Worm (Caenorhabditis elegans) whole organism, midembryonic: ENCODE measurements around the gene cyp-34A9.

Experiments used
- T22C8.4 ChIP-seq: fragments of 200-800 bp; sonication (Bioruptor generic); IDR thresholded peaks from 2 replicates; pipeline ENCODE4 v1.3.6; 2022; ENCODE audit warnings: missing genetic modification characterization, missing compliant biosample characterization
- cog-1 ChIP-seq: sonication (generic microtip); optimal IDR thresholded peaks from 2 replicates; lab custom pipeline; 2016; ENCODE audit warnings: missing genetic modification characterization, missing compliant biosample characterization
- flt-1 ChIP-seq: fragments of 200-800 bp; sonication (Bioruptor generic); IDR thresholded peaks from 2 replicates; pipeline ENCODE4 v1.3.6; 2022; ENCODE audit warnings: missing genetic modification characterization, missing compliant biosample characterization
- klf-2 ChIP-seq: fragments of 200-800 bp; sonication (Bioruptor generic); conservative IDR thresholded peaks from 2 replicates; pipeline ENCODE4 v1.3.6; 2022; ENCODE audit warnings: missing genetic modification reagents, missing genetic modification characterization, missing compliant biosample characterization
- med-1 ChIP-seq: sonication (generic microtip); optimal IDR thresholded peaks from 2 replicates; lab custom pipeline; 2017; ENCODE audit warnings: missing genetic modification characterization, mild to moderate bottlenecking, missing compliant biosample characterization, antibody characterized with exemption, missing genetic modification reagents; ENCODE audit not compliant: insufficient read depth
- ref-1 ChIP-seq: fragments of 200-800 bp; sonication (Bioruptor generic); conservative IDR thresholded peaks from 2 replicates; pipeline ENCODE4 v1.3.6; 2022; ENCODE audit warnings: missing genetic modification reagents, missing genetic modification characterization, missing compliant biosample characterization
- tab-1 ChIP-seq: fragments of 200-800 bp; sonication (Bioruptor generic); IDR thresholded peaks from 2 replicates; pipeline ENCODE4 v1.3.6; 2022; ENCODE audit warnings: missing genetic modification characterization, missing compliant biosample characterization
- ztf-23 ChIP-seq: fragments of 200-800 bp; sonication (Bioruptor generic); IDR thresholded peaks from 2 replicates; pipeline ENCODE4 v1.3.6; 2022; ENCODE audit warnings: missing genetic modification reagents, missing genetic modification characterization, missing compliant biosample characterization
- ztf-29 ChIP-seq: fragments of 200-800 bp; sonication (Bioruptor generic); IDR thresholded peaks from 2 replicates; pipeline ENCODE4 v1.3.6; 2022; ENCODE audit warnings: missing genetic modification reagents, missing genetic modification characterization, missing compliant biosample characterization

Gene cyp-34A9

ce11 chrV:3927522-3927921, 42.8 kb downstream of the cyp-34A9 start:
- TF ChIP-seq tab-1 (GFP tag; lab: Robert Waterston, UW) (no peak), flt-1 (GFP tag; lab: Robert Waterston, UW) (no peak), ztf-29 (GFP tag; lab: Robert Waterston, UW) (no peak), med-1 (GFP tag; lab: Kevin White, UChicago) (no peak), cog-1 (tag; lab: Kevin White, UChicago) (no peak), ref-1 (GFP tag; lab: Robert Waterston, UW) (no peak), ztf-23 (GFP tag; lab: Robert Waterston, UW) (no peak), klf-2 (GFP tag; lab: Robert Waterston, UW) (0 out of 2 replicates have a peak, but pooled peaks have one; percentile 42), T22C8.4 (no peak)

ce11 chrV:3922547-3922946, 47.8 kb downstream of the cyp-34A9 start:
- TF ChIP-seq klf-2 (GFP tag; lab: Robert Waterston, UW) (no peak), ztf-23 (GFP tag; lab: Robert Waterston, UW) (no peak)

- TF ChIP-seq T22C8.4, result no peak
- TF ChIP-seq ref-1 (GFP tag; lab: Robert Waterston, UW), result no peak
- no peak for TF ChIP-seq ztf-29 (GFP tag; lab: Robert Waterston, UW)
- TF ChIP-seq klf-2 (GFP tag; lab: Robert Waterston, UW), result no peak
- TF ChIP-seq tab-1 (GFP tag; lab: Robert Waterston, UW), result no peak
- TF ChIP-seq ztf-23 (GFP tag; lab: Robert Waterston, UW), result no peak
- TF ChIP-seq med-1 (GFP tag; lab: Kevin White, UChicago), result no peak
- no peak for TF ChIP-seq cog-1 (tag; lab: Kevin White, UChicago)
- TF ChIP-seq flt-1 (GFP tag; lab: Robert Waterston, UW), result no peak
Measured at ce11 chrV:3921635-3922034, 48.7 kb downstream of the cyp-34A9 start, which contains the start of gene srx-65. Gene srx-65 (plus strand): TSS chrV:3921935.

- TF ChIP-seq tab-1 (GFP tag; lab: Robert Waterston, UW) (no peak), ztf-23 (GFP tag; lab: Robert Waterston, UW) (no peak), klf-2 (GFP tag; lab: Robert Waterston, UW) (no peak), cog-1 (tag; lab: Kevin White, UChicago) (no peak), flt-1 (GFP tag; lab: Robert Waterston, UW) (no peak), ztf-29 (GFP tag; lab: Robert Waterston, UW) (no peak), med-1 (GFP tag; lab: Kevin White, UChicago) (no peak), ref-1 (GFP tag; lab: Robert Waterston, UW) (no peak), T22C8.4 (no peak)
Measured at ce11 chrV:3919289-3919688, 51.1 kb downstream of the cyp-34A9 start, which contains the start of gene srx-66. Gene srx-66 (plus strand): TSS chrV:3919589.
